Fruit fly (Drosophila melanogaster): ENCODE results near the gene CG31373.

DNA sequence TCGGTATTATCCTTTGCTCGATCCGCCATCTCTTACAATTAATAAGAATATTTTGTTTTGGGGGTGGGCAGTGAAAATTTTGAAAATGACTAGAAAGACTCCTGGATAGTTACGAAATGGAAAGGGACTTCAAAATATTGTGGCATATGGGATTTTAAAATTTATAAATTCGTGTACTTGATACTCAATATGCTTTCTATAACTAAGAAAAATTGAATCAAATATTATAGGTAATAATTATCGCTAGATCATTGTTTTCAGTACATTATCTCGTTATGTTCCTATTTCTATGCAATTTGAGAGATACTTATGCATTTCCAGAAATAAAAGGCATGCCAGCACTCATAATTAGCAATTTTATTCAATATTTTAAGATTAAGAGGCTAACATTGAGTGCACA lies 46.4 kb upstream of the CG31373 start, which contains the start of gene CG14691:
- TF ChIP-seq rn (GFP tag; IDR thresholded peaks at IDR 0.05) (no peak), CG13204 (GFP tag; optimal IDR thresholded peaks at IDR 0.05) (no peak)

All from whole organism, pupa.